Worm (Caenorhabditis elegans) whole organism, mixed stage, embryonic: ENCODE results near the gene tbb-4.
"Not testable (repeated sequence)": the region's sequence is repeated elsewhere in the genome, so short reads cannot be mapped to it uniquely, and the experiment has no call there.

Experiments
- M03D4.4 ChIP-seq: sonication (generic microtip); optimal IDR thresholded peaks from 2 replicates; lab custom pipeline; 2017; ENCODE audit warnings: mild to moderate bottlenecking, missing genetic modification characterization, missing compliant biosample characterization
- bed-3 ChIP-seq: fragments of 200-800 bp; sonication (Bioruptor generic); optimal IDR thresholded peaks from 3 replicates; lab custom pipeline; 2018; ENCODE audit warnings: mild to moderate bottlenecking, missing genetic modification characterization, moderate library complexity, missing compliant biosample characterization
- blmp-1 ChIP-seq: fragments of 150-350 bp; optimal IDR thresholded peaks from 2 replicates; lab custom pipeline; 2014; ENCODE audit warnings: missing biosample characterization, missing genetic modification characterization
- ceh-39 ChIP-seq: fragments of 150-350 bp; optimal IDR thresholded peaks from 2 replicates; lab custom pipeline; 2014; ENCODE audit warnings: missing biosample characterization, missing genetic modification characterization
- ceh-43 ChIP-seq: fragments of 200-800 bp; sonication (Bioruptor generic); optimal IDR thresholded peaks from 2 replicates; lab custom pipeline; 2018; ENCODE audit warnings: mild to moderate bottlenecking, missing genetic modification characterization, moderate library complexity, missing compliant biosample characterization
- ceh-83 ChIP-seq: fragments of 200-800 bp; sonication (Bioruptor generic); optimal IDR thresholded peaks from 2 replicates; lab custom pipeline; 2018; ENCODE audit warnings: mild to moderate bottlenecking, missing genetic modification characterization, missing compliant biosample characterization
- ces-1 ChIP-seq: fragments of 150-350 bp; optimal IDR thresholded peaks from 2 replicates; lab custom pipeline; 2014; ENCODE audit warnings: missing biosample characterization, missing genetic modification reagents, missing genetic modification characterization
- cnd-1 ChIP-seq: fragments of 200-800 bp; sonication (Bioruptor generic); optimal IDR thresholded peaks from 2 replicates; lab custom pipeline; 2018; ENCODE audit warnings: mild to moderate bottlenecking, missing genetic modification characterization, missing compliant biosample characterization
- drap-1 ChIP-seq: fragments of 200-800 bp; sonication (Bioruptor generic); optimal IDR thresholded peaks from 3 replicates; lab custom pipeline; 2018; ENCODE audit warnings: mild to moderate bottlenecking, missing genetic modification characterization, missing compliant biosample characterization
- elt-1 ChIP-seq: sonication (generic microtip); optimal IDR thresholded peaks from 2 replicates; lab custom pipeline; 2017; ENCODE audit warnings: missing genetic modification characterization, mild to moderate bottlenecking, missing compliant biosample characterization, antibody characterized with exemption, moderate library complexity, borderline replicate concordance; ENCODE audit not compliant: insufficient read depth
- elt-3 ChIP-seq: fragments of 150-350 bp; optimal IDR thresholded peaks from 2 replicates; lab custom pipeline; 2014; ENCODE audit warnings: missing biosample characterization, missing genetic modification characterization
- flh-1 ChIP-seq: fragments of 200-800 bp; sonication (Bioruptor generic); optimal IDR thresholded peaks from 2 replicates; lab custom pipeline; 2018; ENCODE audit warnings: mild to moderate bottlenecking, missing genetic modification characterization, moderate library complexity, missing compliant biosample characterization
- ham-2 ChIP-seq: fragments of 200-800 bp; sonication (Bioruptor generic); optimal IDR thresholded peaks from 2 replicates; lab custom pipeline; 2018; ENCODE audit warnings: mild to moderate bottlenecking, missing genetic modification characterization, missing compliant biosample characterization
- hlh-1 ChIP-seq: fragments of 150-350 bp; optimal IDR thresholded peaks from 2 replicates; lab custom pipeline; 2014; ENCODE audit warnings: missing biosample characterization, missing genetic modification reagents, missing genetic modification characterization
- lin-13 ChIP-seq: fragments of 150-350 bp; optimal IDR thresholded peaks from 2 replicates; lab custom pipeline; 2014; ENCODE audit warnings: missing biosample characterization, missing genetic modification characterization
- lin-32 ChIP-seq: fragments of 200-800 bp; sonication (Bioruptor generic); optimal IDR thresholded peaks from 2 replicates; lab custom pipeline; 2018; ENCODE audit warnings: mild to moderate bottlenecking, missing genetic modification characterization, missing compliant biosample characterization
- lsy-2 ChIP-seq: fragments of 150-350 bp; optimal IDR thresholded peaks from 2 replicates; lab custom pipeline; 2014; ENCODE audit warnings: missing biosample characterization, missing genetic modification characterization
- mab-5 ChIP-seq: fragments of 150-350 bp; optimal IDR thresholded peaks from 2 replicates; lab custom pipeline; 2014; ENCODE audit warnings: missing biosample characterization, missing genetic modification characterization
- mep-1 ChIP-seq: fragments of 150-350 bp; optimal IDR thresholded peaks from 2 replicates; lab custom pipeline; 2017; ENCODE audit warnings: missing biosample characterization, missing genetic modification reagents, missing genetic modification characterization, inconsistent platforms
- mls-2 ChIP-seq: sonication (generic microtip); optimal IDR thresholded peaks from 2 replicates; lab custom pipeline; 2016; ENCODE audit warnings: mild to moderate bottlenecking, missing genetic modification characterization, moderate library complexity, missing compliant biosample characterization
- nhr-12 ChIP-seq: fragments of 150-350 bp; optimal IDR thresholded peaks from 2 replicates; lab custom pipeline; 2014; ENCODE audit warnings: missing biosample characterization, missing genetic modification characterization
- nhr-2 ChIP-seq: fragments of 150-350 bp; optimal IDR thresholded peaks from 2 replicates; lab custom pipeline; 2014; ENCODE audit warnings: missing biosample characterization, missing genetic modification characterization
- nhr-237 ChIP-seq: fragments of 150-350 bp; optimal IDR thresholded peaks from 2 replicates; lab custom pipeline; 2014; ENCODE audit warnings: missing biosample characterization, missing genetic modification characterization
- nhr-28 ChIP-seq: fragments of 150-350 bp; optimal IDR thresholded peaks from 2 replicates; lab custom pipeline; 2014; ENCODE audit warnings: missing biosample characterization, missing genetic modification characterization
- nhr-76 ChIP-seq: sonication (generic microtip); optimal IDR thresholded peaks from 2 replicates; lab custom pipeline; 2017; ENCODE audit warnings: missing biosample characterization, missing genetic modification characterization
- pha-4 ChIP-seq: fragments of 150-350 bp; optimal IDR thresholded peaks from 2 replicates; lab custom pipeline; 2018; ENCODE audit warnings: missing biosample characterization, missing genetic modification reagents, missing genetic modification characterization
- sem-2 ChIP-seq: fragments of 200-800 bp; sonication (Bioruptor generic); optimal IDR thresholded peaks from 2 replicates; lab custom pipeline; 2018; ENCODE audit warnings: mild to moderate bottlenecking, missing genetic modification characterization, missing compliant biosample characterization
- snpc-4 ChIP-seq: fragments of 150-350 bp; optimal IDR thresholded peaks from 2 replicates; lab custom pipeline; 2014; ENCODE audit warnings: missing biosample characterization, missing genetic modification characterization
- sptf-1 ChIP-seq: sonication (generic microtip); optimal IDR thresholded peaks from 2 replicates; lab custom pipeline; 2017; ENCODE audit warnings: mild to moderate bottlenecking, missing genetic modification characterization, moderate library complexity, missing compliant biosample characterization
- tbx-8 ChIP-seq: fragments of 200-800 bp; sonication (Bioruptor generic); optimal IDR thresholded peaks from 2 replicates; lab custom pipeline; 2018; ENCODE audit warnings: mild to moderate bottlenecking, missing genetic modification characterization, moderate library complexity, missing compliant biosample characterization
- unc-120 ChIP-seq: sonication (generic microtip); optimal IDR thresholded peaks from 2 replicates; lab custom pipeline; 2017; ENCODE audit warnings: missing genetic modification characterization, missing compliant biosample characterization; ENCODE audit not compliant: poor library complexity, severe bottlenecking
- unc-39 ChIP-seq: fragments of 150-350 bp; optimal IDR thresholded peaks from 2 replicates; lab custom pipeline; 2014; ENCODE audit warnings: missing biosample characterization, missing genetic modification characterization
- unc-62 ChIP-seq: fragments of 150-350 bp; optimal IDR thresholded peaks from 2 replicates; lab custom pipeline; 2014; ENCODE audit warnings: missing biosample characterization, missing genetic modification reagents, missing genetic modification characterization
- zip-8 ChIP-seq: fragments of 150-350 bp; optimal IDR thresholded peaks from 2 replicates; lab custom pipeline; 2014; ENCODE audit warnings: missing biosample characterization, missing genetic modification characterization
- ztf-11 ChIP-seq: fragments of 150-350 bp; optimal IDR thresholded peaks from 2 replicates; lab custom pipeline; 2014; ENCODE audit warnings: missing biosample characterization, missing genetic modification characterization

Gene tbb-4

DNA sequence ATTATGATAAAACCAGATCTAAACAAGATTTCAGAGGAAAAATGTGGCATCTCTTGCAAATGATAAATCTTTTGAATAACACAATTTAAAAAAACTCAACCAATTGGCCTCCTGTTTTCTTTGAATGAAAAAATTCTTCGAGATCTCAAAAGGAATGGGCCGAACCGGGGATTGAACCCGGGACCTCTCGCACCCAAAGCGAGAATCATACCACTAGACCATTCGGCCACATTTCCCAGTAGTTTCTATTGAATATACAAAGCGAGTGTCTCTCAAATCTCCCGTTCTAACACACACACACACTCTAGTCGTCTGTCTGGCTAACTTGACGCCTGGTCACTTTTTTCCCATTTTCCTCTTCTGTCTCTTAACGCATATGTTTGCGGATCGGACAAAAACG lies 30.9 kb upstream of the tbb-4 start (continued):
- no peak for TF ChIP-seq nhr-76 (tag; lab: Kevin White, UChicago)
- TF ChIP-seq ceh-39 (tag; lab: Kevin White, UChicago): peak; percentile 5
- TF ChIP-seq zip-8 (tag; lab: Kevin White, UChicago): no peak
- no peak for TF ChIP-seq nhr-2 (tag; lab: Kevin White, UChicago)

DNA sequence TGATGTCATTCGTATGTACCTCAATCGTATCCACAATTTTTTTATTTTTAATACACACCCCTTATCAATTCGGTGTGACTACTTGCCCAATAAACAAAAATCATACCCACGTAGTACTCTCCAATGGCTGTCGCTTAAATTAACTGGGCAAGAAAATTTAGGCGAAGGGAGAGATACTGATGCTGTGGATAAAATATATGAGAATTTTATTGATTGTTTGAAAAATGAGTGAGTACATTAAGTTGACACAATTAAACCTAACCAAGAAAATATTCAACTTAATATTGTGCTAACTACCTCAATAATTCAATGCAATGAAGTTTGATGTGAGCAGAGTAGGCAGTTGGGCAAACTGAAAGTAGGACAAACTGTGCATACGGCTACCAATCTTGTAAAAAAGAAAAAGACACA lies 29.0 kb upstream of the tbb-4 start:
- TF ChIP-seq blmp-1 (tag; lab: Kevin White, UChicago) (peak; percentile 54), mls-2 (tag; lab: Kevin White, UChicago) (peak; percentile 37), mab-5 (tag; lab: Kevin White, UChicago) (peak; percentile 92), ceh-83 (no peak), cnd-1 (tag; lab: Kevin White, UChicago) (peak; percentile 55), lin-32 (GFP tag; lab: Kevin White, UChicago) (peak; percentile 13), ceh-43 (GFP tag; lab: Kevin White, UChicago) (no peak), ham-2 (GFP tag; lab: Kevin White, UChicago) (no peak), nhr-76 (tag; lab: Kevin White, UChicago) (no peak), lin-13 (tag; lab: Kevin White, UChicago) (no peak), elt-3 (tag; lab: Kevin White, UChicago) (peak; percentile 95), lsy-2 (tag; lab: Kevin White, UChicago) (peak; percentile 88), mep-1 (tag; lab: Kevin White, UChicago) (peak; percentile 79), nhr-12 (tag; lab: Kevin White, UChicago) (peak; percentile 69), drap-1 (GFP tag; lab: Kevin White, UChicago) (peak; percentile 85), bed-3 (GFP tag; lab: Kevin White, UChicago) (no peak), ztf-11 (tag; lab: Kevin White, UChicago) (peak; percentile 86), unc-120 (tag; lab: Kevin White, UChicago) (peak; percentile 65), tbx-8 (GFP tag; lab: Kevin White, UChicago) (peak; percentile 29), hlh-1 (tag; lab: Kevin White, UChicago) (peak; percentile 55), ces-1 (GFP tag; lab: Kevin White, UChicago) (peak; percentile 98), sptf-1 (tag; lab: Kevin White, UChicago) (peak; percentile 74), elt-1 (tag; lab: Kevin White, UChicago) (no peak), unc-39 (tag; lab: Kevin White, UChicago) (no peak), flh-1 (GFP tag; lab: Kevin White, UChicago) (no peak), pha-4 (tag; lab: Kevin White, UChicago) (peak; percentile 83), snpc-4 (tag; lab: Kevin White, UChicago) (no peak), M03D4.4 (tag; lab: Kevin White, UChicago) (peak; percentile 48), nhr-28 (tag; lab: Kevin White, UChicago) (peak; percentile 78), sem-2 (no peak), nhr-237 (tag; lab: Kevin White, UChicago) (peak; percentile 99), zip-8 (tag; lab: Kevin White, UChicago) (no peak), unc-62 (GFP tag; lab: Kevin White, UChicago) (peak; percentile 91), ceh-39 (tag; lab: Kevin White, UChicago) (peak; percentile 82), nhr-2 (tag; lab: Kevin White, UChicago) (peak; percentile 53)

DNA sequence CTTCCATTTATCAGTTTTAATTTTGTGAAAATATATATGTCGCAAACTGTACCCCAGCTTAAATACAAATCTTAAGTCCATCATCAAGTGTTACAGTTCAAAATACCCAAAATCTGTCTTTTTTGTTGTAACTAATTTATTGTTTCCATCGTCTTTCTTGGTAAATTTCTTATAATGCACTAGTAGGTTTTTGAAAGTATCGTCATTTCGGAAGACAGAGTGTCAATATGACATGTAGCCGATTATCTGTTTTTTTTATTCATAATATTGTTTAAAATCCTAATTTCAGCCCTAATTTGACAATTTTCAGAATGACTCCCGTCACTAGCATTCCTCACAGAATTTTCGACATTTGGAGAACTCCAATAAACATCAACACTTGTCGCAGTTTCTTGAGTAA lies 26.4 kb upstream of the tbb-4 start, which contains the start of gene ZK899.6:
ZK899.6 (plus strand) TSS at position 301 of the 400 bp plus-strand sequence.
- TF ChIP-seq mab-5, M03D4.4, elt-3 (tag; lab: Kevin White, UChicago): not testable (repeated sequence)

DNA sequence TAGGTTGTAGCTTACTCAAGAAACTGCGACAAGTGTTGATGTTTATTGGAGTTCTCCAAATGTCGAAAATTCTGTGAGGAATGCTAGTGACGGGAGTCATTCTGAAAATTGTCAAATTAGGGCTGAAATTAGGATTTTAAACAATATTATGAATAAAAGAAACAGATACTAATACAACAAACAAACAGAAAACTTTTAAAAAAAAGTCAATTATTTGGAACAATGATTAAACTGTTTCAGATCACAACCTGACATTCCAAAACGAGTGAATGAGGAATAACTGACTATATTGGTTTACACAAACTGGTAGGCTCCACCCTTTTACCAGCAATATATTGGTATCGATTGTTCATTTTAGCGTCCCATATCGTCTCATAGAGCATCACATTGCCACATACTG lies 24.1 kb upstream of the tbb-4 start, which contains the start of gene ZK899.5:
ZK899.5 (minus strand) TSS at position 101 of the 400 bp plus-strand sequence.
- not testable (repeated sequence) for TF ChIP-seq ceh-83; pha-4 (tag; lab: Kevin White, UChicago); ztf-11 (tag; lab: Kevin White, UChicago)
